Worm (Caenorhabditis elegans) whole organism, L4 larva: Measurements from ENCODE around the gene bra-1.

Source experiments
- F49E8.2 ChIP-seq: sonication (generic microtip); optimal IDR thresholded peaks from 2 replicates; lab custom pipeline; 2016; ENCODE audit warnings: missing compliant biosample characterization, mild to moderate bottlenecking, missing genetic modification characterization, borderline replicate concordance
- nhr-237 ChIP-seq: sonication (generic microtip); optimal IDR thresholded peaks from 2 replicates; lab custom pipeline; 2017; ENCODE audit warnings: missing biosample characterization, missing genetic modification characterization
- snpc-4 ChIP-seq: fragments of 150-350 bp; optimal IDR thresholded peaks from 2 replicates; lab custom pipeline; 2014; ENCODE audit warnings: missing biosample characterization, missing genetic modification characterization

ce11 chrX:13569854-13570253, 28.4 kb upstream of the bra-1 start, which contains the start of gene R01E6.7:
- TF ChIP-seq nhr-237 (tag; lab: Kevin White, UChicago) (no peak), snpc-4 (no peak), F49E8.2 (tag; lab: Kevin White, UChicago) (no peak)
